Fruit fly (Drosophila melanogaster) whole organism, embryonic: Measurements from ENCODE around the gene CG32651.

Experiments used
- Abd-B ChIP-seq: fragments of 200-800 bp; sonication (Bioruptor generic); optimal IDR thresholded peaks from 2 replicates; lab custom pipeline; 2018; ENCODE audit warnings: missing biosample characterization, mild to moderate bottlenecking, missing genetic modification characterization, moderate library complexity
- CG10147 ChIP-seq: fragments of 200-800 bp; sonication (Bioruptor generic); optimal IDR thresholded peaks from 2 replicates; lab custom pipeline; 2019; ENCODE audit warnings: missing biosample characterization, mild to moderate bottlenecking, missing genetic modification characterization, moderate library complexity
- CG10321 ChIP-seq: fragments of 200-800 bp; sonication (Bioruptor generic); IDR thresholded peaks from 2 replicates; pipeline ENCODE4 v1.3.6; 2022; ENCODE audit warnings: missing biosample characterization, missing genetic modification characterization
- CG10565 ChIP-seq: fragments of 200-800 bp; sonication (Bioruptor generic); optimal IDR thresholded peaks from 3 replicates; lab custom pipeline; 2016; ENCODE audit warnings: missing biosample characterization, mild to moderate bottlenecking, missing genetic modification characterization
- CG10979 ChIP-seq: fragments of 200-800 bp; sonication (Bioruptor generic); optimal IDR thresholded peaks from 2 replicates; lab custom pipeline; 2018; ENCODE audit warnings: missing biosample characterization, mild to moderate bottlenecking, missing genetic modification characterization, moderate library complexity
- CG11504 ChIP-seq: fragments of 200-800 bp; sonication (Bioruptor generic); optimal IDR thresholded peaks from 3 replicates; lab custom pipeline; 2019; ENCODE audit warnings: missing biosample characterization, mild to moderate bottlenecking, missing genetic modification characterization, moderate library complexity
- CG11696 ChIP-seq: fragments of 200-800 bp; sonication (Bioruptor generic); IDR thresholded peaks from 2 replicates; pipeline ENCODE4 v1.3.6; 2022; ENCODE audit warnings: missing biosample characterization, missing genetic modification characterization
- CG1233 ChIP-seq: fragments of 200-800 bp; sonication (Bioruptor generic); optimal IDR thresholded peaks from 4 replicates; lab custom pipeline; 2018; ENCODE audit warnings: missing biosample characterization, mild to moderate bottlenecking, missing genetic modification characterization
- CG12942 ChIP-seq: fragments of 200-800 bp; sonication (Bioruptor generic); optimal IDR thresholded peaks from 3 replicates; lab custom pipeline; 2016; ENCODE audit warnings: missing biosample characterization, missing genetic modification characterization
- CG14860 ChIP-seq: fragments of 200-800 bp; sonication (Bioruptor generic); IDR thresholded peaks from 3 replicates; pipeline ENCODE4 v1.3.6; 2022; ENCODE audit warnings: missing biosample characterization, missing genetic modification characterization; ENCODE audit not compliant: partially characterized antibody
- CG18764 ChIP-seq: fragments of 200-800 bp; sonication (Bioruptor generic); optimal IDR thresholded peaks from 3 replicates; lab custom pipeline; 2016; ENCODE audit warnings: missing biosample characterization, missing genetic modification characterization
- CG2116 ChIP-seq: fragments of 200-800 bp; sonication (Bioruptor generic); optimal IDR thresholded peaks from 3 replicates; lab custom pipeline; 2018; ENCODE audit warnings: missing biosample characterization, mild to moderate bottlenecking, missing genetic modification characterization
- CG2129 ChIP-seq: fragments of 200-800 bp; sonication (Bioruptor generic); IDR thresholded peaks from 2 replicates; pipeline ENCODE4 v1.3.6; 2022; ENCODE audit warnings: missing biosample characterization, missing genetic modification characterization; ENCODE audit not compliant: partially characterized antibody
- CG2678 ChIP-seq: fragments of 200-800 bp; sonication (Bioruptor generic); optimal IDR thresholded peaks from 3 replicates; lab custom pipeline; 2019; ENCODE audit warnings: missing biosample characterization, mild to moderate bottlenecking, missing genetic modification characterization, moderate library complexity
- CG33213 ChIP-seq: fragments of 200-800 bp; sonication (Bioruptor generic); optimal IDR thresholded peaks from 3 replicates; lab custom pipeline; 2016; ENCODE audit warnings: missing biosample characterization, missing genetic modification characterization
- CG3995 ChIP-seq: fragments of 200-800 bp; sonication (Bioruptor generic); optimal IDR thresholded peaks from 3 replicates; lab custom pipeline; 2016; ENCODE audit warnings: missing biosample characterization, missing genetic modification characterization
- CG4360 ChIP-seq: fragments of 200-800 bp; sonication (Bioruptor generic); IDR thresholded peaks from 2 replicates; pipeline ENCODE4 v1.3.6; 2022; ENCODE audit warnings: missing biosample characterization, missing genetic modification characterization
- CG4730 ChIP-seq: fragments of 200-800 bp; sonication (Bioruptor generic); IDR thresholded peaks from 2 replicates; pipeline ENCODE4 v1.3.6; 2022; ENCODE audit warnings: missing biosample characterization, missing genetic modification characterization
- CG5245 ChIP-seq: fragments of 200-800 bp; sonication (Bioruptor generic); optimal IDR thresholded peaks from 3 replicates; lab custom pipeline; 2016; ENCODE audit warnings: missing biosample characterization, missing genetic modification characterization
- CG7372 ChIP-seq: fragments of 200-800 bp; sonication (Bioruptor generic); IDR thresholded peaks from 2 replicates; pipeline ENCODE4 v1.3.6; 2022; ENCODE audit warnings: missing biosample characterization, missing genetic modification characterization
- CG7556 ChIP-seq: fragments of 200-800 bp; sonication (Bioruptor generic); optimal IDR thresholded peaks from 2 replicates; lab custom pipeline; 2017; ENCODE audit warnings: missing biosample characterization, mild to moderate bottlenecking, missing genetic modification characterization
- CG7786 ChIP-seq: fragments of 200-800 bp; sonication (Bioruptor generic); optimal IDR thresholded peaks from 2 replicates; lab custom pipeline; 2016; ENCODE audit warnings: missing biosample characterization, missing genetic modification characterization
- CG7963 ChIP-seq: fragments of 200-800 bp; sonication (Bioruptor generic); IDR thresholded peaks from 3 replicates; pipeline ENCODE4 v1.3.6; 2022; ENCODE audit warnings: missing biosample characterization, missing genetic modification characterization; ENCODE audit not compliant: partially characterized antibody
- Deaf1 ChIP-seq: fragments of 200-800 bp; optimal IDR thresholded peaks from 3 replicates; lab custom pipeline; 2019; ENCODE audit warnings: missing biosample characterization, mild to moderate bottlenecking, missing genetic modification characterization, moderate library complexity
- Fer2 ChIP-seq: fragments of 200-800 bp; sonication (Bioruptor generic); optimal IDR thresholded peaks from 2 replicates; lab custom pipeline; 2018; ENCODE audit warnings: missing biosample characterization, mild to moderate bottlenecking, missing genetic modification characterization, moderate library complexity
- H2.0 ChIP-seq: fragments of 200-800 bp; sonication (Bioruptor generic); IDR thresholded peaks from 2 replicates; pipeline ENCODE4 v1.3.6; 2022; ENCODE audit warnings: missing biosample characterization, missing genetic modification characterization
- Hr3 ChIP-seq: fragments of 200-800 bp; sonication (Bioruptor generic); optimal IDR thresholded peaks from 3 replicates; lab custom pipeline; 2016; ENCODE audit warnings: missing biosample characterization, missing genetic modification characterization
- Sry-β ChIP-seq: fragments of 200-800 bp; sonication (Bioruptor generic); optimal IDR thresholded peaks from 2 replicates; lab custom pipeline; 2018; ENCODE audit warnings: missing biosample characterization, mild to moderate bottlenecking, missing genetic modification characterization, moderate library complexity
- Stat92E ChIP-seq, 3 experiments: fragments of >200 bp in 2 of 3; fragments of 200-800 bp in 1 of 3; sonication (Bioruptor generic) in 1 of 3; optimal IDR thresholded peaks; 2 replicates each; lab custom pipeline; 2017 to 2019; ENCODE audit warnings: missing biosample characterization in 3 of 3, missing genetic modification characterization in 3 of 3, mild to moderate bottlenecking in 1 of 3, moderate library complexity in 1 of 3
- Xrp1 ChIP-seq: fragments of 200-800 bp; sonication (Bioruptor generic); IDR thresholded peaks from 2 replicates; pipeline ENCODE4 v1.3.6; 2022; ENCODE audit warnings: missing biosample characterization, missing genetic modification characterization
- abd-A ChIP-seq: fragments of 200-800 bp; sonication (Bioruptor generic); optimal IDR thresholded peaks from 3 replicates; lab custom pipeline; 2019; ENCODE audit warnings: missing biosample characterization, mild to moderate bottlenecking, missing genetic modification characterization, moderate library complexity
- ase ChIP-seq: fragments of 200-800 bp; sonication (Bioruptor generic); IDR thresholded peaks from 3 replicates; pipeline ENCODE4 v1.3.6; 2022; ENCODE audit warnings: missing biosample characterization, missing genetic modification characterization
- bsh ChIP-seq, 2 experiments: fragments of 200-800 bp; sonication (Bioruptor generic); optimal IDR thresholded peaks; 2 replicates each; lab custom pipeline; 2017 to 2018; ENCODE audit warnings: mild to moderate bottlenecking in 2 of 2, missing biosample characterization in 2 of 2, missing genetic modification characterization in 2 of 2, moderate library complexity in 1 of 2
- corto ChIP-seq: fragments of 200-800 bp; sonication (Bioruptor generic); optimal IDR thresholded peaks from 2 replicates; lab custom pipeline; 2016; ENCODE audit warnings: missing biosample characterization, mild to moderate bottlenecking, missing genetic modification characterization, moderate library complexity
- crol ChIP-seq: fragments of 200-800 bp; sonication (Bioruptor generic); IDR thresholded peaks from 2 replicates; pipeline ENCODE4 v1.3.6; 2022; ENCODE audit warnings: missing biosample characterization, missing genetic modification characterization
- ewg ChIP-seq: fragments of 200-800 bp; sonication (Bioruptor generic); optimal IDR thresholded peaks from 3 replicates; lab custom pipeline; 2017; ENCODE audit warnings: mild to moderate bottlenecking, missing biosample characterization, missing genetic modification reagents, missing genetic modification characterization
- gce ChIP-seq: fragments of 200-800 bp; sonication (Bioruptor generic); IDR thresholded peaks from 3 replicates; pipeline ENCODE4 v1.3.6; 2022; ENCODE audit warnings: missing biosample characterization, missing genetic modification characterization
- gcm2 ChIP-seq: fragments of 200-800 bp; sonication (Bioruptor generic); optimal IDR thresholded peaks from 2 replicates; lab custom pipeline; 2016; ENCODE audit warnings: missing biosample characterization, missing genetic modification characterization
- gem ChIP-seq: fragments of 200-800 bp; sonication (Bioruptor generic); optimal IDR thresholded peaks from 2 replicates; lab custom pipeline; 2019; ENCODE audit warnings: missing biosample characterization, mild to moderate bottlenecking, missing genetic modification characterization, moderate library complexity
- ham ChIP-seq: fragments of 200-800 bp; sonication (Bioruptor generic); IDR thresholded peaks from 2 replicates; pipeline ENCODE4 v1.3.6; 2022; ENCODE audit warnings: missing biosample characterization, missing genetic modification characterization
- hb ChIP-seq: fragments of 200-800 bp; sonication (Bioruptor generic); IDR thresholded peaks from 3 replicates; pipeline ENCODE4 v1.3.6; 2022; ENCODE audit warnings: missing biosample characterization, missing genetic modification characterization; ENCODE audit not compliant: partially characterized antibody
- insv ChIP-seq, 2 experiments: fragments of 200-800 bp; sonication (Bioruptor generic); optimal IDR thresholded peaks; 3 replicates each; lab custom pipeline; 2016 to 2018; ENCODE audit warnings: missing biosample characterization in 2 of 2, missing genetic modification characterization in 2 of 2
- jigr1 ChIP-seq: fragments of 200-800 bp; sonication (Bioruptor generic); IDR thresholded peaks from 3 replicates; pipeline ENCODE4 v1.3.6; 2022; ENCODE audit warnings: missing biosample characterization, missing genetic modification characterization
- lab ChIP-seq: fragments of 200-800 bp; sonication (Bioruptor generic); optimal IDR thresholded peaks from 3 replicates; lab custom pipeline; 2017; ENCODE audit warnings: missing biosample characterization, missing genetic modification characterization, mild to moderate bottlenecking, moderate library complexity, missing genetic modification reagents
- oc ChIP-seq: fragments of 200-800 bp; sonication (Bioruptor generic); optimal IDR thresholded peaks from 2 replicates; lab custom pipeline; 2018; ENCODE audit warnings: missing biosample characterization, mild to moderate bottlenecking, missing genetic modification characterization, moderate library complexity
- p53 ChIP-seq: fragments of 200-800 bp; sonication (Bioruptor generic); optimal IDR thresholded peaks from 2 replicates; lab custom pipeline; 2016; ENCODE audit warnings: missing biosample characterization, missing genetic modification characterization
- psq ChIP-seq: fragments of 200-800 bp; sonication (Bioruptor generic); optimal IDR thresholded peaks from 2 replicates; lab custom pipeline; 2017; ENCODE audit warnings: missing biosample characterization, missing genetic modification characterization
- slp2 ChIP-seq: fragments of 200-800 bp; sonication (Bioruptor generic); optimal IDR thresholded peaks from 2 replicates; lab custom pipeline; 2016; ENCODE audit warnings: missing biosample characterization, missing genetic modification characterization
- usp ChIP-seq: fragments of >200 bp; optimal IDR thresholded peaks from 2 replicates; lab custom pipeline; 2017; ENCODE audit warnings: missing biosample characterization, missing genetic modification characterization
- z ChIP-seq: fragments of 200-800 bp; sonication (Bioruptor generic); IDR thresholded peaks from 3 replicates; pipeline ENCODE4 v1.3.6; 2022; ENCODE audit warnings: missing biosample characterization, missing genetic modification characterization
- zfh2 ChIP-seq: fragments of 200-800 bp; sonication (Bioruptor generic); optimal IDR thresholded peaks from 2 replicates; lab custom pipeline; 2016; ENCODE audit warnings: missing biosample characterization, missing genetic modification characterization

CG32651 gene

DNA sequence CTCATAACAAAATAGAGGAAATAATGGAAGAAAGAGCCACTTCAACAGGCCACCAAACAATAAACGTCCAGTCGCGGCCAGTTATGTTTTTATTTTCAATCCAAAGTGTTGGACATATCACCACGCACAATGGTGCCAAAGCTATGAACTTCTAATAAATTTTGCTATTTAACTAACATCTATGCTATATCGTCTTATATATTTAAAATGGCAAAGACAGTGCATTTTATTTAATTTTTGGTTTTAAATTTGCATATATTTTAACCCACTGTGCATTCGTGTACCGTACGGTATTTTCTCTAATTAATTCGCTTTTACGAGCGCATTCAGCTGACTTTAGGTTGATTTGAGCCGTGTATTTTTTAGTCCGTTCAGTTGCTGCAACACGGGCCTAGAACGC lies 46.1 kb upstream of the CG32651 start, which contains the start of gene CG15927 (continued):
- TF ChIP-seq CG11504 (tag; lab: Kevin White, UChicago) (peak; percentile 67), gce (0 out of 3 replicates have a peak, but pooled peaks have one; percentile 50), Hr3 (GFP tag; lab: Kevin White, UChicago) (peak; percentile 26), gem (tag; lab: Kevin White, UChicago) (peak; percentile 75), CG7556 (GFP tag; lab: Kevin White, UChicago) (peak; percentile 35), CG2116 (GFP tag; lab: Kevin White, UChicago) (no peak), jigr1 (GFP tag; lab: Robert Waterston, UW) (no peak), CG7786 (GFP tag; lab: Kevin White, UChicago) (no peak), CG7963 (no peak), CG10979 (tag; lab: Kevin White, UChicago) (peak; percentile 72), ase (GFP tag; lab: Robert Waterston, UW) (no peak), hb (GFP tag; lab: Robert Waterston, UW) (no peak), oc (tag; lab: Kevin White, UChicago) (peak; percentile 55), CG7372 (GFP tag; lab: Robert Waterston, UW) (no peak), CG2678 (tag; lab: Kevin White, UChicago) (peak; percentile 72), Xrp1 (peak; percentile 71; the same call in 1 of the 2 replicates), p53 (GFP tag; lab: Kevin White, UChicago) (no peak), CG33213 (GFP tag; lab: Kevin White, UChicago) (peak; percentile 6), CG10147 (no peak), CG3995 (GFP tag; lab: Kevin White, UChicago) (no peak), slp2 (peak; percentile 41), Fer2 (tag; lab: Kevin White, UChicago) (no peak), CG2129 (GFP tag; lab: Robert Waterston, UW) (no peak), CG10565 (GFP tag; lab: Kevin White, UChicago) (no peak), Deaf1 (peak; percentile 25), usp (GFP tag; lab: Kevin White, UChicago) (no peak), insv (GFP tag; optimal IDR thresholded peaks at IDR 0.05; lab: Kevin White, UChicago) (no peak), H2.0 (GFP tag; lab: Robert Waterston, UW) (peak; percentile 60), CG10321 (no peak), psq (no peak), lab (peak; percentile 50), ham (GFP tag; lab: Robert Waterston, UW) (no peak), CG12942 (GFP tag; lab: Kevin White, UChicago) (no peak), gcm2 (GFP tag; lab: Kevin White, UChicago) (no peak), crol (GFP tag; lab: Robert Waterston, UW) (no peak), z (GFP tag; lab: Robert Waterston, UW) (no peak), CG14860 (GFP tag; lab: Robert Waterston, UW) (no peak), corto (no peak), CG1233 (GFP tag; lab: Kevin White, UChicago) (peak; percentile 53), Sry-β (GFP tag; lab: Kevin White, UChicago) (no peak), ewg (GFP tag; lab: Kevin White, UChicago) (peak; percentile 44), CG4360 (GFP tag; lab: Robert Waterston, UW) (no peak), Stat92E (GFP tag; optimal IDR thresholded peaks at IDR 0.05; lab: Kevin White, UChicago) (no peak), CG11696 (GFP tag; lab: Robert Waterston, UW) (no peak; the same call in 1 of the 2 replicates), CG18764 (GFP tag; lab: Kevin White, UChicago) (peak; percentile 2), CG5245 (GFP tag; lab: Kevin White, UChicago) (peak; percentile 22), bsh (GFP tag; optimal IDR thresholded peaks at IDR 0.05; lab: Kevin White, UChicago) (peak in 1 of 2 experiments; percentile 82), CG4730 (GFP tag; lab: Robert Waterston, UW) (no peak), abd-A (tag; lab: Kevin White, UChicago) (no peak), zfh2 (no peak), Abd-B (peak; percentile 56)
